Fruit fly (Drosophila melanogaster): Measurements from ENCODE around the gene mxt.

- TF ChIP-seq psq (optimal IDR thresholded peaks at IDR 0.05) (no peak), EcR (GFP tag; optimal IDR thresholded peaks at IDR 0.05) (no peak), pan (optimal IDR thresholded peaks at IDR 0.05) (no peak)
These were observed 9.0 kb upstream of the mxt start for dm6 chr2L:4856118-4856517.

Data from whole organism.